Worm (Caenorhabditis elegans): ENCODE data around the gene W02G9.3.

DNA sequence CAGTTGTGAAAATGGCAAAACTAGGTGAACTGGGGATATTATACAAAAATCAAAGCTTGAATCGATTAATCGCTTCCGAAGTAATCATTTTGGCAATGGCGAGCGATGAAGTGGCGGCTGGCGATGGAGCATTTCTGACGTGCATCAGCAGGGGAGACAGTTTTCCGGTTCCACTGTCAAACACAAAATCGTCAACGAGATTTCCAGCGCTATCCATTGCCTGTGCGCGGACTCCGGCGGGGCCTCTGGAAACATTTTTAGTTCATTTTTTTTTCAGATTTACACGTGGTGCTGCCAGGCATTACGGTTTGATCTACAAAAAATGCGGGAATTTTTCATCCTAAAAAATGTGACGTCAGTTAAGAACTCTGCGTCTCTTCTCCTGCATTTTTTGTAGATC, 15.8 kb downstream of the W02G9.3 start:
- no peak for TF ChIP-seq nhr-120 (GFP tag; IDR thresholded peaks at IDR 0.05)
- no peak for TF ChIP-seq ama-1 (optimal IDR thresholded peaks at IDR 0.05)
- TF ChIP-seq ama-1 (GFP tag; optimal IDR thresholded peaks at IDR 0.05), result no peak
